Worm (Caenorhabditis elegans) whole organism, L2 larva: ENCODE measurements around the gene D2024.4.

Source experiments
- aly-2 ChIP-seq: fragments of 150-350 bp; optimal IDR thresholded peaks from 2 replicates; lab custom pipeline; 2014; ENCODE audit warnings: missing biosample characterization, missing genetic modification characterization
- dmd-4 ChIP-seq: sonication (generic microtip); optimal IDR thresholded peaks from 2 replicates; lab custom pipeline; 2017; ENCODE audit warnings: missing biosample characterization, missing genetic modification characterization
- fos-1 ChIP-seq: fragments of 150-350 bp; optimal IDR thresholded peaks from 2 replicates; lab custom pipeline; 2014; ENCODE audit warnings: missing biosample characterization, missing genetic modification characterization
- lin-11 ChIP-seq: fragments of 150-350 bp; sonication (generic microtip); optimal IDR thresholded peaks from 2 replicates; lab custom pipeline; 2014; ENCODE audit warnings: missing biosample characterization, missing genetic modification characterization, inconsistent platforms, mixed read lengths
- lin-13 ChIP-seq: fragments of 150-350 bp; optimal IDR thresholded peaks from 2 replicates; lab custom pipeline; 2014; ENCODE audit warnings: missing biosample characterization, missing genetic modification reagents, missing genetic modification characterization
- lin-39 ChIP-seq: fragments of 150-350 bp; optimal IDR thresholded peaks from 2 replicates; lab custom pipeline; 2014; ENCODE audit warnings: missing biosample characterization, missing genetic modification reagents, missing genetic modification characterization
- lsy-2 ChIP-seq, 2 experiments: fragments of 150-350 bp in 1 of 2; sonication (generic microtip) in 1 of 2; optimal IDR thresholded peaks; 2 replicates each; lab custom pipeline; 2014 to 2017; ENCODE audit warnings: missing biosample characterization in 2 of 2, missing genetic modification characterization in 2 of 2
- mdl-1 ChIP-seq, 2 experiments: fragments of 150-350 bp in 1 of 2; sonication (generic microtip) in 1 of 2; optimal IDR thresholded peaks; 2 replicates each; lab custom pipeline; 2017; ENCODE audit warnings: missing biosample characterization in 2 of 2, missing genetic modification characterization in 2 of 2
- snpc-4 ChIP-seq: fragments of 150-350 bp; optimal IDR thresholded peaks from 2 replicates; lab custom pipeline; 2014; ENCODE audit warnings: missing biosample characterization, missing genetic modification characterization
- unc-62 ChIP-seq: fragments of 150-350 bp; optimal IDR thresholded peaks from 2 replicates; lab custom pipeline; 2014; ENCODE audit warnings: missing biosample characterization, missing genetic modification reagents, missing genetic modification characterization
- ztf-11 ChIP-seq: sonication (generic microtip); optimal IDR thresholded peaks from 2 replicates; lab custom pipeline; 2017; ENCODE audit warnings: missing biosample characterization, missing genetic modification characterization
- ztf-4 ChIP-seq: fragments of 150-350 bp; optimal IDR thresholded peaks from 2 replicates; lab custom pipeline; 2014; ENCODE audit warnings: missing biosample characterization, missing genetic modification characterization

DNA sequence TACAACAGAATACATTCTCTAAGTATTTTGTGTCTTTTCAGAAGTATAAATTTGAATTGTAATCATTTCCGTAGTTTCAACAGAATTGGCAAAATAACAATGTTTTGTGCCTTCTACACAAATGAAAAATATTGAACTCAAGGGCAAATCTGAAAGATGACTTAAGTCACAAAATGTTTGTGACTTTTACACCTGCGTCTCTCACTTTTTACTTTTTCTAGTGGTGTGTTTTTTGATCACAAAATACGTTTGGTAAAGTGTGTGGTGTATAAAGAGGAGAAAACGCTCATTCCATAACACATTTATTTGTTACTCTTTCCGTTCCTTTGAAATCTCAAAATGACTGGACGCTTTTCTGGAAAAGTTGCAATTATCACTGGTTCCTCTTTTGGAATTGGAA is 29.6 kb downstream of the D2024.4 start, which contains the start of gene C06E4.3:
- TF ChIP-seq lsy-2 (tag; optimal IDR thresholded peaks at IDR 0.05; lab: Kevin White, UChicago): no peak
- TF ChIP-seq aly-2 (tag; lab: Kevin White, UChicago): no peak
- no peak for TF ChIP-seq mdl-1 (tag; optimal IDR thresholded peaks at IDR 0.05; lab: Kevin White, UChicago)
- no peak for TF ChIP-seq snpc-4
- TF ChIP-seq ztf-4 (tag; lab: Kevin White, UChicago): no peak
- TF ChIP-seq dmd-4: no peak
- TF ChIP-seq unc-62 (GFP tag; lab: Kevin White, UChicago): no peak
- TF ChIP-seq fos-1: peak; percentile 22
- no peak for TF ChIP-seq lin-11 (tag; lab: Kevin White, UChicago)
- no peak for TF ChIP-seq ztf-11
- TF ChIP-seq lin-13 (GFP tag; lab: Kevin White, UChicago): no peak
- no peak for TF ChIP-seq lin-39 (tag; lab: Kevin White, UChicago)
